Worm (Caenorhabditis elegans) whole organism, late embryonic: ENCODE results near the gene C06A1.6.
A peak's percentile ranks its signal among the peaks of the same experiment; 100 is the strongest.

Source experiments
- C08G9.2 ChIP-seq: sonication (generic microtip); optimal IDR thresholded peaks from 2 replicates; lab custom pipeline; 2016; ENCODE audit warnings: mild to moderate bottlenecking, missing genetic modification characterization, moderate library complexity, missing compliant biosample characterization
- F13H6.1 ChIP-seq: sonication (generic microtip); optimal IDR thresholded peaks from 2 replicates; lab custom pipeline; 2016; ENCODE audit warnings: missing genetic modification characterization, missing compliant biosample characterization
- K02D7.2 ChIP-seq: sonication (generic microtip); optimal IDR thresholded peaks from 2 replicates; lab custom pipeline; 2017; ENCODE audit warnings: mild to moderate bottlenecking, missing genetic modification characterization, missing compliant biosample characterization
- Y22D7AL.16 ChIP-seq: sonication (generic microtip); optimal IDR thresholded peaks from 2 replicates; lab custom pipeline; 2016; ENCODE audit warnings: missing genetic modification characterization, missing compliant biosample characterization
- ceh-18 ChIP-seq: sonication (generic microtip); optimal IDR thresholded peaks from 2 replicates; lab custom pipeline; 2016; ENCODE audit warnings: missing genetic modification characterization, missing compliant biosample characterization
- ceh-22 ChIP-seq: sonication (generic microtip); optimal IDR thresholded peaks from 2 replicates; lab custom pipeline; 2017; ENCODE audit warnings: missing biosample characterization, missing genetic modification characterization
- ceh-31 ChIP-seq: sonication (generic microtip); optimal IDR thresholded peaks from 2 replicates; lab custom pipeline; 2016; ENCODE audit warnings: missing genetic modification characterization, missing compliant biosample characterization
- ceh-6 ChIP-seq: fragments of 200-800 bp; sonication (Bioruptor generic); optimal IDR thresholded peaks from 2 replicates; lab custom pipeline; 2018; ENCODE audit warnings: mild to moderate bottlenecking, missing genetic modification characterization, missing compliant biosample characterization
- ceh-9 ChIP-seq: sonication (generic microtip); optimal IDR thresholded peaks from 2 replicates; lab custom pipeline; 2016; ENCODE audit warnings: mild to moderate bottlenecking, missing genetic modification characterization, inconsistent platforms, missing compliant biosample characterization
- che-1 ChIP-seq: sonication (generic microtip); optimal IDR thresholded peaks from 2 replicates; lab custom pipeline; 2016; ENCODE audit warnings: mild to moderate bottlenecking, missing genetic modification characterization, missing compliant biosample characterization
- dmd-4 ChIP-seq: sonication (generic microtip); optimal IDR thresholded peaks from 2 replicates; lab custom pipeline; 2016; ENCODE audit warnings: borderline replicate concordance, missing genetic modification characterization, missing compliant biosample characterization
- elt-4 ChIP-seq: sonication (generic microtip); optimal IDR thresholded peaks from 2 replicates; lab custom pipeline; 2016; ENCODE audit warnings: missing genetic modification characterization, missing compliant biosample characterization
- fax-1 ChIP-seq: sonication (generic microtip); optimal IDR thresholded peaks from 2 replicates; lab custom pipeline; 2016; ENCODE audit warnings: missing genotype, missing genetic modification characterization, missing compliant biosample characterization
- gmeb-2 ChIP-seq: sonication (generic microtip); optimal IDR thresholded peaks from 2 replicates; lab custom pipeline; 2016; ENCODE audit warnings: missing genetic modification characterization, inconsistent platforms, missing compliant biosample characterization
- hlh-6 ChIP-seq: sonication (generic microtip); optimal IDR thresholded peaks from 2 replicates; lab custom pipeline; 2016; ENCODE audit warnings: missing genotype, missing genetic modification characterization, missing compliant biosample characterization
- nhr-11 ChIP-seq: fragments of 150-350 bp; optimal IDR thresholded peaks from 2 replicates; lab custom pipeline; 2014; ENCODE audit warnings: missing biosample characterization, missing genetic modification characterization
- nhr-232 ChIP-seq: sonication (generic microtip); optimal IDR thresholded peaks from 2 replicates; lab custom pipeline; 2016; ENCODE audit warnings: missing genetic modification characterization, missing compliant biosample characterization
- odd-2 ChIP-seq: sonication (generic microtip); optimal IDR thresholded peaks from 2 replicates; lab custom pipeline; 2017; ENCODE audit warnings: antibody characterized with exemption, mild to moderate bottlenecking, missing genetic modification characterization, missing compliant biosample characterization
- pag-3 ChIP-seq: sonication (generic microtip); optimal IDR thresholded peaks from 2 replicates; lab custom pipeline; 2016; ENCODE audit warnings: missing compliant biosample characterization, missing genetic modification characterization, borderline replicate concordance
- pat-9 ChIP-seq: fragments of 200-800 bp; sonication (Bioruptor generic); optimal IDR thresholded peaks from 2 replicates; lab custom pipeline; 2018; ENCODE audit warnings: mild to moderate bottlenecking, missing genetic modification characterization, moderate library complexity, missing compliant biosample characterization
- pha-2 ChIP-seq: sonication (generic microtip); optimal IDR thresholded peaks from 2 replicates; lab custom pipeline; 2017; ENCODE audit warnings: mild to moderate bottlenecking, missing genetic modification characterization, missing compliant biosample characterization
- pha-4 ChIP-seq: fragments of 150-350 bp; optimal IDR thresholded peaks from 2 replicates; lab custom pipeline; 2018; ENCODE audit warnings: missing biosample characterization, missing genetic modification reagents, missing genetic modification characterization
- rnt-1 ChIP-seq: sonication (generic microtip); optimal IDR thresholded peaks from 2 replicates; lab custom pipeline; 2016; ENCODE audit warnings: missing genetic modification characterization, missing compliant biosample characterization
- sdc-2 ChIP-seq: sonication (generic microtip); optimal IDR thresholded peaks from 2 replicates; lab custom pipeline; 2016; ENCODE audit warnings: missing genotype, missing genetic modification characterization, missing compliant biosample characterization
- sox-2 ChIP-seq: fragments of 200-800 bp; sonication (Bioruptor generic); IDR thresholded peaks from 2 replicates; pipeline ENCODE4 v1.3.6; 2022; ENCODE audit warnings: missing genetic modification reagents, missing genetic modification characterization, missing compliant biosample characterization
- syd-9 ChIP-seq: sonication (generic microtip); optimal IDR thresholded peaks from 2 replicates; lab custom pipeline; 2016; ENCODE audit warnings: mild to moderate bottlenecking, missing genetic modification characterization, moderate library complexity, missing compliant biosample characterization
- ttx-3 ChIP-seq: sonication (generic microtip); optimal IDR thresholded peaks from 2 replicates; lab custom pipeline; 2016; ENCODE audit warnings: missing genetic modification reagents, missing genetic modification characterization, missing compliant biosample characterization
- unc-3 ChIP-seq, 2 experiments: fragments of 200-800 bp in 1 of 2; sonication (Bioruptor generic) in 1 of 2; sonication (generic microtip) in 1 of 2; conservative IDR thresholded peaks in 1 of 2; optimal IDR thresholded peaks in 1 of 2; 2 replicates each; pipeline versions ENCODE4 v1.3.6 to Lab custom; 2016 to 2022; ENCODE audit warnings: missing compliant biosample characterization in 2 of 2, missing genetic modification characterization in 2 of 2, missing genetic modification reagents in 1 of 2
- unc-55 ChIP-seq: sonication (generic microtip); optimal IDR thresholded peaks from 2 replicates; lab custom pipeline; 2017; ENCODE audit warnings: missing biosample characterization, missing genetic modification reagents, missing genetic modification characterization
- ztf-16 ChIP-seq: sonication (generic microtip); optimal IDR thresholded peaks from 2 replicates; lab custom pipeline; 2017; ENCODE audit warnings: missing genetic modification characterization, missing compliant biosample characterization

C06A1.6 gene

ce11 chrII:10546784-10547087, 17.7 kb downstream of the C06A1.6 start:
- no peak for TF ChIP-seq pha-4 (tag; lab: Kevin White, UChicago)
- peak; percentile 79 for TF ChIP-seq unc-55 (GFP tag; lab: Kevin White, UChicago)

- TF ChIP-seq F13H6.1 (tag; lab: Kevin White, UChicago) (no peak), ceh-31 (no peak), pha-4 (tag; lab: Kevin White, UChicago) (no peak), gmeb-2 (no peak), ceh-22 (tag; lab: Kevin White, UChicago) (no peak), unc-3 (GFP tag; conservative IDR thresholded peaks at IDR 0.05; lab: Robert Waterston, UW) (no peak), unc-3 (tag; optimal IDR thresholded peaks at IDR 0.05; lab: Kevin White, UChicago) (no peak), che-1 (no peak), hlh-6 (no peak), rnt-1 (tag; lab: Kevin White, UChicago) (no peak), pha-2 (no peak), syd-9 (tag; lab: Kevin White, UChicago) (no peak), C08G9.2 (tag; lab: Kevin White, UChicago) (no peak), ceh-18 (tag; lab: Kevin White, UChicago) (no peak), sdc-2 (tag; lab: Kevin White, UChicago) (no peak)
Observed at ce11 chrII:10545924-10546783, 18.3 kb downstream of the C06A1.6 start.

- TF ChIP-seq fax-1 (tag; lab: Kevin White, UChicago) (no peak), odd-2 (tag; lab: Kevin White, UChicago) (no peak), nhr-232 (tag; lab: Kevin White, UChicago) (peak; percentile 0), pat-9 (peak; percentile 15)
- TF ChIP-seq, all 69 proteins: peak for 2
Observed at ce11 chrII:10545213-10545612, 19.3 kb downstream of the C06A1.6 start.

- TF ChIP-seq pag-3 (tag; lab: Kevin White, UChicago), result no peak
- no peak for TF ChIP-seq ztf-16 (tag; lab: Kevin White, UChicago)
Observed at ce11 chrII:10544374-10544908, 20.0 kb downstream of the C06A1.6 start.

ce11 chrII:10543457-10544137, 20.9 kb downstream of the C06A1.6 start:
- TF ChIP-seq nhr-11 (tag; lab: Kevin White, UChicago) (peak; percentile 1), ttx-3 (no peak), elt-4 (tag; lab: Kevin White, UChicago) (no peak)

ce11 chrII:10542654-10543456, 21.6 kb downstream of the C06A1.6 start:
- TF ChIP-seq ceh-6 (GFP tag; lab: Kevin White, UChicago), result no peak
- no peak for TF ChIP-seq dmd-4 (tag; lab: Kevin White, UChicago)
- TF ChIP-seq K02D7.2 (tag; lab: Kevin White, UChicago), result no peak
- no peak for TF ChIP-seq sox-2 (GFP tag; lab: Robert Waterston, UW)
- TF ChIP-seq rnt-1 (tag; lab: Kevin White, UChicago), result no peak
- TF ChIP-seq ceh-18 (tag; lab: Kevin White, UChicago), result no peak
- TF ChIP-seq ceh-9 (tag; lab: Kevin White, UChicago), result no peak
- no peak for TF ChIP-seq syd-9 (tag; lab: Kevin White, UChicago)
- no peak for TF ChIP-seq Y22D7AL.16 (tag; lab: Kevin White, UChicago)
